Fruit fly (Drosophila melanogaster) whole organism, adult: Measurements from ENCODE around the gene CG32365.

Source experiments
- CG11617 ChIP-seq: fragments of 200-800 bp; sonication (Bioruptor generic); optimal IDR thresholded peaks from 2 replicates; lab custom pipeline; 2017; ENCODE audit warnings: mild to moderate bottlenecking, missing biosample characterization, missing genetic modification reagents, missing genetic modification characterization
- CG12768 ChIP-seq: fragments of 200-800 bp; sonication (Bioruptor generic); optimal IDR thresholded peaks from 2 replicates; lab custom pipeline; 2017; ENCODE audit warnings: missing biosample characterization, missing genetic modification characterization, mild to moderate bottlenecking, moderate library complexity, missing genetic modification reagents
- CG14711 ChIP-seq: fragments of 200-800 bp; sonication (Bioruptor generic); optimal IDR thresholded peaks from 2 replicates; lab custom pipeline; 2018; ENCODE audit warnings: missing biosample characterization, mild to moderate bottlenecking, missing genetic modification characterization, moderate library complexity
- CG1620 ChIP-seq: fragments of 200-800 bp; sonication (Bioruptor generic); optimal IDR thresholded peaks from 2 replicates; lab custom pipeline; 2016; ENCODE audit warnings: missing biosample characterization, missing genetic modification characterization
- CG33017 ChIP-seq: fragments of 200-800 bp; sonication (Bioruptor generic); optimal IDR thresholded peaks from 2 replicates; lab custom pipeline; 2018; ENCODE audit warnings: missing biosample characterization, mild to moderate bottlenecking, missing genetic modification characterization, moderate library complexity
- CG5204 ChIP-seq: fragments of 200-800 bp; sonication (Bioruptor generic); optimal IDR thresholded peaks from 2 replicates; lab custom pipeline; 2016; ENCODE audit warnings: missing biosample characterization, missing genetic modification characterization
- CG7045 ChIP-seq: fragments of 200-800 bp; sonication (Bioruptor generic); optimal IDR thresholded peaks from 2 replicates; lab custom pipeline; 2017; ENCODE audit warnings: missing biosample characterization, mild to moderate bottlenecking, missing genetic modification characterization
- CG7101 ChIP-seq: fragments of 200-800 bp; sonication (Bioruptor generic); optimal IDR thresholded peaks from 2 replicates; lab custom pipeline; 2018; ENCODE audit warnings: missing biosample characterization, mild to moderate bottlenecking, missing genetic modification characterization, moderate library complexity
- Clk ChIP-seq: fragments of 200-800 bp; sonication (Bioruptor generic); optimal IDR thresholded peaks from 2 replicates; lab custom pipeline; 2017; ENCODE audit warnings: missing biosample characterization, missing genetic modification characterization
- Crg-1 ChIP-seq: fragments of 200-800 bp; sonication (Bioruptor generic); optimal IDR thresholded peaks from 2 replicates; lab custom pipeline; 2016; ENCODE audit warnings: missing biosample characterization, missing genetic modification characterization
- Hr96 ChIP-seq: fragments of 200-800 bp; sonication (Bioruptor generic); optimal IDR thresholded peaks from 2 replicates; lab custom pipeline; 2016; ENCODE audit warnings: missing biosample characterization, missing genetic modification characterization
- Mnt ChIP-seq: fragments of 200-800 bp; sonication (Bioruptor generic); optimal IDR thresholded peaks from 2 replicates; lab custom pipeline; 2016; ENCODE audit warnings: missing biosample characterization, mild to moderate bottlenecking, missing genetic modification characterization
- bab1 ChIP-seq: fragments of 200-800 bp; sonication (Bioruptor generic); optimal IDR thresholded peaks from 3 replicates; lab custom pipeline; 2019; ENCODE audit warnings: missing biosample characterization, mild to moderate bottlenecking, missing genetic modification characterization, moderate library complexity
- cic ChIP-seq: fragments of 200-800 bp; sonication (Bioruptor generic); optimal IDR thresholded peaks from 2 replicates; lab custom pipeline; 2017; ENCODE audit warnings: missing biosample characterization, mild to moderate bottlenecking, missing genetic modification characterization, moderate library complexity
- cnc ChIP-seq, 2 experiments: fragments of >200 bp; optimal IDR thresholded peaks; 2 replicates each; lab custom pipeline; 2017
- kay ChIP-seq: fragments of 200-800 bp; sonication (Bioruptor generic); peaks from one replicate; lab custom pipeline; 2016; ENCODE audit warnings: missing biosample characterization, missing genetic modification characterization, borderline replicate concordance
- ovo ChIP-seq: fragments of 200-800 bp; sonication (Bioruptor generic); optimal IDR thresholded peaks from 2 replicates; lab custom pipeline; 2016; ENCODE audit warnings: missing biosample characterization, missing genetic modification characterization
- pad ChIP-seq: fragments of 200-800 bp; sonication (Bioruptor generic); optimal IDR thresholded peaks from 3 replicates; lab custom pipeline; 2017; ENCODE audit warnings: missing biosample characterization, missing genetic modification characterization, mild to moderate bottlenecking, moderate library complexity, missing genetic modification reagents
- tj ChIP-seq: fragments of 200-800 bp; sonication (Bioruptor generic); optimal IDR thresholded peaks from 3 replicates; lab custom pipeline; 2017; ENCODE audit warnings: missing biosample characterization, mild to moderate bottlenecking, missing genetic modification characterization, moderate library complexity
- toe ChIP-seq: fragments of 200-800 bp; sonication (Bioruptor generic); optimal IDR thresholded peaks from 2 replicates; lab custom pipeline; 2016; ENCODE audit warnings: missing biosample characterization, missing genetic modification characterization

Gene CG32365

DNA sequence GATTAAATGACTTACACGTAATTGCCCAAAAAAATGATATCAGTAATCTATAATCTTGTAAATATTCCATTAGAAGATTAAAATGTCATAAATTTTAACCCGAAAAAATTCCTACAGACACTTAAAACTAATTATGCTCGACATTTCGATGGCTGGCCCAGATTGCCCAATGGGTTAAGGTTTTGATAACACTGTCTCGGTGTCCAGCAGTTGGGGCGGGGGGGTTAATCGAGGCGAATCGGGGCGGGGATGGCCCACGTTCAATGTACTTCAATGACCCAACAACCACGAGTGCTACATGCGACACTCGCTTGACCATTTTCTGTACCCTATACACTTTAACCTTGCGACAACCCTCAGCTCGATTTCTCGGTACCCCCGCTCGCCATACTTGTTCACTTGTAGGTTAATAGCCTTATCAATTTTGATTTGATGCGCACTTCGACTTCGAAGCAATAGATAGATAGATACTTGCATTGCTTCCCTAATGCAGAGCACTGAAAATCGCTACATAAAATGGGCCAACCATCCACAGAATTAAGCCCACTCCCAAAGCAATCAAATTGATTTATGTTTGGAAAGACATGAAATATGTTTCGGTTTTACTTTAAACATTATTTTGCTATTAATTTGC lies 16.5 kb upstream of the CG32365 start:
- TF ChIP-seq CG14711 (no peak), CG12768 (GFP tag; lab: Kevin White, UChicago) (no peak), kay (no peak), bab1 (GFP tag; lab: Kevin White, UChicago) (no peak), cic (peak; percentile 12), cnc (optimal IDR thresholded peaks at IDR 0.05; lab: Kevin White, UChicago) (no peak)

DNA sequence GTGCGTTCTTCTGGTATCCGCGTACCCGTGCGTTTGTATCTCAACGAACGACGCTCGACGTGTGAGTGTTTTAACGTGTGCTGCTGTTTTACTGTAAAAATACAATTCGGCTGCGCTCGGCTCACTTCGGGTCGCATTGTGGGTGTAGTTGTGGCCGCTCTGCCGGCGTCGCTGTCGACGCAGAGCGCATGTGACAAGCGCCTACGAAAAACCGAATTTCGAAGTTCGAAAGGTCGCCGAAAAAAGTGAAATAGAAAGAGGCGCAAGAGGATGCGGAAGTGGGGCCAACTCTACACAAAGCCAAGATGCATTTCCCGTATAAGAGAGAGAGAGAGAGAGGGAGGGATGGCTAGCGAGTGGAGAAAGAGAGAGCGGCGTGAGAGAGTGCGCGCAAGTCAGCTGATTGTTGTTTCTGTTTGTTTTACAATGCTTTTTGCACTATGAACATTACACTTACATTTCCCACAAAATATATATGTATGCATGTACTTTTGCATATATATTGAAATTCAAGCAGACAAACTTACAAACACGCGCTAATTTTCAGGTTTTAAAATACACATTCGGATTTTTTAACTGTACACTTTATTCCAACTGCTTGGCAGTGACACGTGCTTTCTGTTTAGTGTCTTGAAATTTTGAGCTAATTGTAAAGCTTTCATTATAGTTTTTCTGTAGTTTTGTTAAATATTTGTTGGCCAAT lies 13.9 kb upstream of the CG32365 start:
- TF ChIP-seq toe (GFP tag; lab: Kevin White, UChicago): peak; percentile 38
- peak; percentile 51 for TF ChIP-seq Clk (GFP tag; lab: Kevin White, UChicago)
- TF ChIP-seq cnc (optimal IDR thresholded peaks at IDR 0.05; lab: Kevin White, UChicago): no peak
- peak; percentile 27 for TF ChIP-seq CG1620
- TF ChIP-seq CG7045 (GFP tag; lab: Kevin White, UChicago): peak; percentile 52
- TF ChIP-seq Hr96 (GFP tag; lab: Kevin White, UChicago): peak; percentile 49
- peak; percentile 4 for TF ChIP-seq ovo (GFP tag; lab: Kevin White, UChicago)
- TF ChIP-seq cic: peak; percentile 91
- peak; percentile 49 for TF ChIP-seq CG5204 (GFP tag; lab: Kevin White, UChicago)
- peak; percentile 87 for TF ChIP-seq kay
- TF ChIP-seq CG14711: no peak
- peak; percentile 70 for TF ChIP-seq Mnt (GFP tag; lab: Kevin White, UChicago)
- TF ChIP-seq CG12768 (GFP tag; lab: Kevin White, UChicago): peak; percentile 89
- TF ChIP-seq bab1 (GFP tag; lab: Kevin White, UChicago): no peak
- peak; percentile 64 for TF ChIP-seq CG11617
- peak; percentile 65 for TF ChIP-seq tj (GFP tag; lab: Kevin White, UChicago)
- TF ChIP-seq Crg-1 (GFP tag; lab: Kevin White, UChicago): peak; percentile 13
- TF ChIP-seq CG7101 (tag; lab: Kevin White, UChicago): peak; percentile 67
- peak; percentile 71 for TF ChIP-seq pad (GFP tag; lab: Kevin White, UChicago)
- TF ChIP-seq CG33017: peak; percentile 67

DNA sequence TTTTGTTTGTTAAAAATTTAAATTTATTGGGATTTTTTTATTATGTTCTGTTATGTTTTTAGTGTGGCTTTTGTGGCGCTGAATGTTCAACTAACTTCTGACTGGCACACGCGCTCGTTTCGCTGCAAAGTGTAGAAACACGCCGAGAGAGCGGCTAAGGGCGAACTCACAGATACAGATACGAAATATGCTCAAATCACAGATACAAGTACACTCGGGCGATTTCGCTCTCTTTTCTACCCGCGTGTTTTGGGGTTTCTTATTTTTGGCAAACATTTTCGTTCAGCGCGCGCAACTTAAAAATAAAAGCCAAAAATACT lies 13.4 kb upstream of the CG32365 start:
- TF ChIP-seq kay (peak; percentile 95), CG7101 (tag; lab: Kevin White, UChicago) (no peak), CG14711 (no peak), Mnt (GFP tag; lab: Kevin White, UChicago) (peak; percentile 73), tj (GFP tag; lab: Kevin White, UChicago) (no peak), Hr96 (GFP tag; lab: Kevin White, UChicago) (no peak), Clk (GFP tag; lab: Kevin White, UChicago) (no peak), bab1 (GFP tag; lab: Kevin White, UChicago) (no peak), CG12768 (GFP tag; lab: Kevin White, UChicago) (no peak)

DNA sequence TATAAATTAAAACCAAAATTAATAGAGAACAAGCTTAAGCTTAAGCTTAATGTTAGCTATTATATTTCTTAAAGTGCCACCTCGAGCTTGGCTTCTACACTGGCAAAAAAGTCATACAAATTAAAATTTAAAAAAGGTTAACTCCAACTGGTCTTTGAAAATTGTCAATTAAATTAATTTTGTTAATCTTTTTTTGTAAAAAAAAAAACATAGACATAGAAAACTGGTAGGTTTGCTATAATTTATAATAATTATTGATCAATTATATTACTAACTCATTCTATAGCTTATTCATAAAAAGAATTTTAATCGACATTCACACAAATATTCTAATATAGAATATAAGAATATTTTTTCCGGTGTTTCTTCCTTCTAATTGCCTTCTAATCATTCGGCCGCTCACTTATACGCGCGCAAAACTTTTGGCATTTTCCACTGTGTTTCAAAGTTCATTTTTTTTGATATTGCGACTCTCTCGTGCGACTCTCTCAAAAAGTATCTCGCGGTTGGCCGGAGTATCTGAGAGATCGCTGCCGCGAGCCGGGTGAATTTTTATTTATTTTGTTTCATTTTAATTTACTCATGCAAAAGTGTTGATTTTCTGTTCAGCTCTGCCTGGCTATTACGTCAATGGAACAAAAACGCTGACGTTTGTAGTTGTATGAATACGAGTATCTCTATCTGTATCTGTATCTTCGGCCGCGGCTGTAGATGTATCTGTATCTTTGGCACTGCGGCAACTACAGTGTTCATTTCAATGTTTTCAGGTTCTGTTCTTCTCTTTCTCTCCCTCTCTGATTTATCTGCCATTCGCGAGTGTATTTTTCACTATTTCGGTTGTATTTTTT lies 12.8 kb upstream of the CG32365 start:
- TF ChIP-seq CG14711 (peak; percentile 92), Crg-1 (GFP tag; lab: Kevin White, UChicago) (peak; percentile 41), CG7101 (tag; lab: Kevin White, UChicago) (peak; percentile 94), CG7045 (GFP tag; lab: Kevin White, UChicago) (peak; percentile 91), pad (GFP tag; lab: Kevin White, UChicago) (peak; percentile 75), CG5204 (GFP tag; lab: Kevin White, UChicago) (peak; percentile 75), toe (GFP tag; lab: Kevin White, UChicago) (peak; percentile 65), cnc (optimal IDR thresholded peaks at IDR 0.05; lab: Kevin White, UChicago) (no peak), CG1620 (peak; percentile 59), cic (peak; percentile 94), CG33017 (peak; percentile 92), kay (peak; percentile 96), CG12768 (GFP tag; lab: Kevin White, UChicago) (peak; percentile 78), tj (GFP tag; lab: Kevin White, UChicago) (peak; percentile 90), Hr96 (GFP tag; lab: Kevin White, UChicago) (peak; percentile 79), Clk (GFP tag; lab: Kevin White, UChicago) (peak; percentile 22), bab1 (GFP tag; lab: Kevin White, UChicago) (no peak), Mnt (GFP tag; lab: Kevin White, UChicago) (peak; percentile 77), ovo (GFP tag; lab: Kevin White, UChicago) (peak; percentile 34), CG11617 (peak; percentile 96)

DNA sequence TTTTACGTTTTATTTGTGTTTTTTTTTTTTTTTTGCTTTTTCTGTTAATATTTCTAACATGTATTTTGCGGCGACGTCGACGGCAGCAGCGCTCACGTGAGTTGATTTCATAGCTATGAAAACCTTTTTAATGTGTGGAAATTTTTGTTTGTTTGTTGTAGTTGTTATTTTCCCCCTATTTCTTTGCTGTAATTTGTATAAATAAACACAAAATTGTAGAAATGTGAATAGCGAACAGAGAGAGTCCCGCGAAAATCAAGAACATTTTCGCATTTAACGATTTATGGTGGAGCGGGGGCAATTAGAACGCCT lies 12.3 kb upstream of the CG32365 start:
- no peak for TF ChIP-seq Clk (GFP tag; lab: Kevin White, UChicago)
- TF ChIP-seq Hr96 (GFP tag; lab: Kevin White, UChicago): no peak
- TF ChIP-seq CG1620: no peak
- no peak for TF ChIP-seq bab1 (GFP tag; lab: Kevin White, UChicago)
- TF ChIP-seq ovo (GFP tag; lab: Kevin White, UChicago): peak; percentile 51
- TF ChIP-seq CG12768 (GFP tag; lab: Kevin White, UChicago): no peak
- no peak for TF ChIP-seq CG7101 (tag; lab: Kevin White, UChicago)
- TF ChIP-seq Mnt (GFP tag; lab: Kevin White, UChicago): no peak
- peak; percentile 53 for TF ChIP-seq CG5204 (GFP tag; lab: Kevin White, UChicago)
- no peak for TF ChIP-seq toe (GFP tag; lab: Kevin White, UChicago)
- TF ChIP-seq CG14711: no peak
